Fruit fly (Drosophila melanogaster): ENCODE measurements around the gene snz.

The snz gene

dm6 chrX:7955890-7956289, 44.0 kb downstream of the snz start, which contains the start of the genes CG15332 and CG15330:
Gene CG15332, minus strand, starts transcription at chrX:7955990.
Gene CG15330, plus strand, starts transcription at chrX:7956064.
- no peak for TF ChIP-seq CG13204 (GFP tag; optimal IDR thresholded peaks at IDR 0.05)
- no peak for TF ChIP-seq CG17806 (tag; optimal IDR thresholded peaks at IDR 0.05)
- TF ChIP-seq EcR (GFP tag; optimal IDR thresholded peaks at IDR 0.05), result no peak
- TF ChIP-seq gl (tag; optimal IDR thresholded peaks at IDR 0.05), result no peak
- TF ChIP-seq CG34367 (tag; optimal IDR thresholded peaks at IDR 0.05), result no peak
- TF ChIP-seq Ets98B (GFP tag; IDR thresholded peaks at IDR 0.05), result no peak
- no peak for TF ChIP-seq Snoo (tag; optimal IDR thresholded peaks at IDR 0.05)
- no peak for TF ChIP-seq fd96Ca (GFP tag; IDR thresholded peaks at IDR 0.05)
- no peak for TF ChIP-seq CG15710 (tag; optimal IDR thresholded peaks at IDR 0.05)
- no peak for TF ChIP-seq Pif1B (GFP tag; optimal IDR thresholded peaks at IDR 0.05)
- no peak for TF ChIP-seq rn (GFP tag; IDR thresholded peaks at IDR 0.05)
- TF ChIP-seq CG9948 (tag; optimal IDR thresholded peaks at IDR 0.05), result no peak
- TF ChIP-seq CG10348 (GFP tag; IDR thresholded peaks at IDR 0.05), result no peak
- no peak for TF ChIP-seq CG8159 (tag; optimal IDR thresholded peaks at IDR 0.05)
- TF ChIP-seq Pif1A (GFP tag; optimal IDR thresholded peaks at IDR 0.05), result no peak
- TF ChIP-seq CG8301 (tag; optimal IDR thresholded peaks at IDR 0.05), result no peak
- no peak for TF ChIP-seq CG4496 (GFP tag; IDR thresholded peaks at IDR 0.05)
- TF ChIP-seq CG12605 (GFP tag; IDR thresholded peaks at IDR 0.05), result no peak

- TF ChIP-seq CG17806 (tag; optimal IDR thresholded peaks at IDR 0.05) (no peak), D1 (tag; optimal IDR thresholded peaks at IDR 0.05) (no peak), CG14655 (GFP tag; optimal IDR thresholded peaks at IDR 0.05) (no peak), CG13204 (GFP tag; optimal IDR thresholded peaks at IDR 0.05) (no peak), Ets98B (GFP tag; IDR thresholded peaks at IDR 0.05) (peak; percentile 11; the same call in 1 of the 2 replicates), CG4496 (GFP tag; IDR thresholded peaks at IDR 0.05) (peak; percentile 60; the same call in 1 of the 3 replicates), CG12605 (GFP tag; IDR thresholded peaks at IDR 0.05) (peak; percentile 83), gl (tag; optimal IDR thresholded peaks at IDR 0.05) (peak; percentile 4), CG8159 (tag; optimal IDR thresholded peaks at IDR 0.05) (no peak), rn (GFP tag; IDR thresholded peaks at IDR 0.05) (no peak)
These were observed 47.1 kb downstream of the snz start for dm6 chrX:7959025-7959424.

- TF ChIP-seq CG9948 (tag; optimal IDR thresholded peaks at IDR 0.05), result no peak
- no peak for TF ChIP-seq CG34367 (tag; optimal IDR thresholded peaks at IDR 0.05)
- TF ChIP-seq CG4496 (GFP tag; IDR thresholded peaks at IDR 0.05), result no peak
- no peak for TF ChIP-seq CG10348 (GFP tag; IDR thresholded peaks at IDR 0.05)
- no peak for TF ChIP-seq CG13204 (GFP tag; optimal IDR thresholded peaks at IDR 0.05)
- no peak for TF ChIP-seq CG12605 (GFP tag; IDR thresholded peaks at IDR 0.05)
- no peak for TF ChIP-seq fd96Ca (GFP tag; IDR thresholded peaks at IDR 0.05)
- TF ChIP-seq CG8159 (tag; optimal IDR thresholded peaks at IDR 0.05), result no peak
- no peak for TF ChIP-seq CG17806 (tag; optimal IDR thresholded peaks at IDR 0.05)
- no peak for TF ChIP-seq Pif1A (GFP tag; optimal IDR thresholded peaks at IDR 0.05)
These were observed 47.6 kb downstream of the snz start for dm6 chrX:7959512-7959911.

dm6 chrX:7960988-7961387, 49.1 kb downstream of the snz start:
- TF ChIP-seq Pif1B (GFP tag; optimal IDR thresholded peaks at IDR 0.05) (no peak), CG12605 (GFP tag; IDR thresholded peaks at IDR 0.05) (no peak), CG13204 (GFP tag; optimal IDR thresholded peaks at IDR 0.05) (no peak), CG34367 (tag; optimal IDR thresholded peaks at IDR 0.05) (no peak), EcR (GFP tag; optimal IDR thresholded peaks at IDR 0.05) (no peak), CG8301 (tag; optimal IDR thresholded peaks at IDR 0.05) (no peak), Ets98B (GFP tag; IDR thresholded peaks at IDR 0.05) (no peak), CG17806 (tag; optimal IDR thresholded peaks at IDR 0.05) (no peak), D1 (tag; optimal IDR thresholded peaks at IDR 0.05) (no peak), CG32121 (GFP tag; IDR thresholded peaks at IDR 0.05) (no peak), CG15710 (tag; optimal IDR thresholded peaks at IDR 0.05) (no peak), rn (GFP tag; IDR thresholded peaks at IDR 0.05) (no peak), CG8159 (tag; optimal IDR thresholded peaks at IDR 0.05) (no peak), Snoo (tag; optimal IDR thresholded peaks at IDR 0.05) (no peak), fd96Ca (GFP tag; IDR thresholded peaks at IDR 0.05) (no peak), CG9948 (tag; optimal IDR thresholded peaks at IDR 0.05) (no peak), Pif1A (GFP tag; optimal IDR thresholded peaks at IDR 0.05) (no peak), CG14655 (GFP tag; optimal IDR thresholded peaks at IDR 0.05) (no peak)

- TF ChIP-seq CG12605 (GFP tag; IDR thresholded peaks at IDR 0.05) (no peak), CG4496 (GFP tag; IDR thresholded peaks at IDR 0.05) (no peak), Snoo (tag; optimal IDR thresholded peaks at IDR 0.05) (no peak), gl (tag; optimal IDR thresholded peaks at IDR 0.05) (no peak), CG8301 (tag; optimal IDR thresholded peaks at IDR 0.05) (no peak), fd96Ca (GFP tag; IDR thresholded peaks at IDR 0.05) (no peak), CG34367 (tag; optimal IDR thresholded peaks at IDR 0.05) (no peak), CG14655 (GFP tag; optimal IDR thresholded peaks at IDR 0.05) (no peak), rn (GFP tag; IDR thresholded peaks at IDR 0.05) (no peak), D1 (tag; optimal IDR thresholded peaks at IDR 0.05) (no peak), EcR (GFP tag; optimal IDR thresholded peaks at IDR 0.05) (no peak), CG17806 (tag; optimal IDR thresholded peaks at IDR 0.05) (no peak), CG10348 (GFP tag; IDR thresholded peaks at IDR 0.05) (no peak), Pif1B (GFP tag; optimal IDR thresholded peaks at IDR 0.05) (no peak), CG8159 (tag; optimal IDR thresholded peaks at IDR 0.05) (no peak), CG13204 (GFP tag; optimal IDR thresholded peaks at IDR 0.05) (no peak), CG15710 (tag; optimal IDR thresholded peaks at IDR 0.05) (no peak), CG32121 (GFP tag; IDR thresholded peaks at IDR 0.05) (no peak), Ets98B (GFP tag; IDR thresholded peaks at IDR 0.05) (no peak), CG9948 (tag; optimal IDR thresholded peaks at IDR 0.05) (no peak)
These were observed 51.8 kb downstream of the snz start, which contains the start of gene sn for dm6 chrX:7963724-7964123. Gene sn, plus strand, starts transcription at chrX:7964024.

All from whole organism, pupa.